Fruit fly (Drosophila melanogaster) whole organism, prepupa: Measurements from ENCODE around the gene CG10591.

Experiments used
- CG11294 ChIP-seq: fragments of 200-800 bp; sonication (Bioruptor generic); IDR thresholded peaks from 2 replicates; pipeline ENCODE4 v1.3.6; 2022; ENCODE audit warnings: missing biosample characterization, missing genetic modification characterization
- CG16779 ChIP-seq: fragments of 200-800 bp; sonication (Bioruptor generic); optimal IDR thresholded peaks from 3 replicates; lab custom pipeline; 2017; ENCODE audit warnings: missing biosample characterization, mild to moderate bottlenecking, missing genetic modification characterization
- CG6854 ChIP-seq: fragments of 200-800 bp; sonication (Bioruptor generic); optimal IDR thresholded peaks from 2 replicates; lab custom pipeline; 2017; ENCODE audit warnings: missing biosample characterization, mild to moderate bottlenecking, missing genetic modification characterization
- Sox102F ChIP-seq: fragments of 200-800 bp; sonication (Bioruptor generic); optimal IDR thresholded peaks from 2 replicates; lab custom pipeline; 2016; ENCODE audit warnings: missing biosample characterization, mild to moderate bottlenecking, missing genetic modification characterization
- net ChIP-seq: fragments of 200-800 bp; sonication (Bioruptor generic); optimal IDR thresholded peaks from 3 replicates; lab custom pipeline; 2016; ENCODE audit warnings: missing biosample characterization, missing genetic modification characterization
- salr ChIP-seq, 2 experiments: fragments of 200-800 bp; sonication (Bioruptor generic); optimal IDR thresholded peaks; 3 replicates each; lab custom pipeline; 2016 to 2018; ENCODE audit warnings: missing biosample characterization in 2 of 2, missing genetic modification characterization in 2 of 2, mild to moderate bottlenecking in 1 of 2
- svp ChIP-seq: fragments of 200-800 bp; sonication (Bioruptor generic); peaks from one replicate; lab custom pipeline; 2016; ENCODE audit warnings: missing biosample characterization, missing genetic modification characterization

DNA sequence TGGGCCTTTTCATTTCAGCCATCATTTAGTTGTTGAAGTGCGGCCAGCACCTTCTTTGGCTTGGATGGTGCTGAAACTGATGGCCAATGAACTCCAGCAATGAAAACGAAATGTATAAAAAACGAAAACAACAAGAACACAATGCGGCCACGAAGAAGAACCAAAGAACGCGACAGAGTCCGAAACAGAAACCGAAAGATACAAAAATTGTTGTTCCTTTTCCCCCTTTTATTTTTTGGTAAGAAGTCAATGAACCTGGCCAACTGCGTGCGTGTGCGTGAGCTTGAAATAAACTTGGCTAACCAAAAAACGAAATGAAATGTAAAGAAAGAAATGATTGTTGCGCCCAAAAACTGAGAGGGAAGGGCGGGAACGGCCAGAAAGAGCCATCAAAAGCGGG is 28.3 kb upstream of the CG10591 start:
- TF ChIP-seq svp (GFP tag; lab: Kevin White, UChicago) (no peak), Sox102F (GFP tag; lab: Kevin White, UChicago) (peak; percentile 60), CG16779 (tag; lab: Kevin White, UChicago) (no peak), salr (GFP tag; optimal IDR thresholded peaks at IDR 0.05; lab: Kevin White, UChicago) (no peak), net (GFP tag; lab: Kevin White, UChicago) (no peak), CG11294 (GFP tag; lab: Robert Waterston, UW) (no peak), CG6854 (GFP tag; lab: Kevin White, UChicago) (peak; percentile 50)
